Worm (Caenorhabditis elegans) whole organism, L1 larva: ENCODE measurements around the gene dpy-13.

Experiments used
- C04F5.9 ChIP-seq: sonication (generic microtip); optimal IDR thresholded peaks from 2 replicates; lab custom pipeline; 2016; ENCODE audit warnings: missing genetic modification characterization, missing compliant biosample characterization
- C16A3.4 ChIP-seq: fragments of 150-350 bp; optimal IDR thresholded peaks from 2 replicates; lab custom pipeline; 2014; ENCODE audit warnings: missing biosample characterization, missing genetic modification characterization
- alr-1 ChIP-seq: fragments of 200-800 bp; sonication (Bioruptor generic); optimal IDR thresholded peaks from 2 replicates; lab custom pipeline; 2018; ENCODE audit warnings: borderline replicate concordance, mild to moderate bottlenecking, missing genetic modification characterization, missing compliant biosample characterization
- ama-1 ChIP-seq: fragments of 150-350 bp; optimal IDR thresholded peaks from 2 replicates; lab custom pipeline; 2014
- blmp-1 ChIP-seq: fragments of 150-350 bp; optimal IDR thresholded peaks from 2 replicates; lab custom pipeline; 2014; ENCODE audit warnings: missing biosample characterization, missing genetic modification characterization
- ceh-8 ChIP-seq: fragments of 200-800 bp; sonication (Bioruptor generic); optimal IDR thresholded peaks from 2 replicates; lab custom pipeline; 2018; ENCODE audit warnings: mild to moderate bottlenecking, missing genetic modification characterization, moderate library complexity, missing compliant biosample characterization
- ceh-82 ChIP-seq, 3 experiments: fragments of 150-350 bp in 1 of 3; sonication (generic microtip) in 2 of 3; optimal IDR thresholded peaks; 2 replicates each; lab custom pipeline; 2014 to 2017; ENCODE audit warnings: missing biosample characterization in 3 of 3, missing genetic modification characterization in 3 of 3
- ces-1 ChIP-seq: fragments of 150-350 bp; optimal IDR thresholded peaks from 2 replicates; lab custom pipeline; 2014; ENCODE audit warnings: missing biosample characterization, missing genetic modification reagents, missing genetic modification characterization
- dsc-1 ChIP-seq: sonication (generic microtip); optimal IDR thresholded peaks from 2 replicates; lab custom pipeline; 2016; ENCODE audit warnings: mild to moderate bottlenecking, missing genetic modification characterization, missing compliant biosample characterization
- efl-1 ChIP-seq, 4 experiments: fragments of 150-350 bp; optimal IDR thresholded peaks in 3 of 4; peaks in 1 of 4; 1 replicate in 1 of 4; 2 replicates in 3 of 4; lab custom pipeline; 2014; ENCODE audit warnings: missing biosample characterization in 2 of 4, missing genetic modification characterization in 2 of 4, missing genetic modification reagents in 2 of 4
- egl-13 ChIP-seq: sonication (generic microtip); optimal IDR thresholded peaks from 2 replicates; lab custom pipeline; 2016; ENCODE audit warnings: missing genotype, missing genetic modification reagents, missing genetic modification characterization, missing compliant biosample characterization
- elt-3 ChIP-seq, 6 experiments: fragments of 150-350 bp in 1 of 6; sonication (generic microtip); optimal IDR thresholded peaks; 2 replicates each; lab custom pipeline; 2017 to 2018; ENCODE audit warnings: missing biosample characterization in 6 of 6, missing genetic modification characterization in 6 of 6, inconsistent platforms in 1 of 6
- ets-5 ChIP-seq: fragments of 200-800 bp; sonication (Bioruptor generic); IDR thresholded peaks from 2 replicates; pipeline ENCODE4 v1.3.6; 2022; ENCODE audit warnings: missing genetic modification characterization, missing compliant biosample characterization
- fkh-8 ChIP-seq: sonication (generic microtip); optimal IDR thresholded peaks from 2 replicates; lab custom pipeline; 2016; ENCODE audit warnings: mild to moderate bottlenecking, missing genetic modification characterization, missing compliant biosample characterization
- grh-1 ChIP-seq: fragments of 200-800 bp; sonication (Bioruptor generic); IDR thresholded peaks from 2 replicates; pipeline ENCODE4 v1.3.6; 2022; ENCODE audit warnings: missing genetic modification reagents, missing genetic modification characterization, missing compliant biosample characterization
- hlh-17 ChIP-seq: fragments of 200-800 bp; sonication (Bioruptor generic); optimal IDR thresholded peaks from 2 replicates; lab custom pipeline; 2018; ENCODE audit warnings: missing genetic modification characterization, mild to moderate bottlenecking, missing compliant biosample characterization, moderate library complexity, borderline replicate concordance
- irx-1 ChIP-seq: sonication (generic microtip); optimal IDR thresholded peaks from 2 replicates; lab custom pipeline; 2016; ENCODE audit warnings: missing genetic modification characterization, missing compliant biosample characterization
- lin-13 ChIP-seq: fragments of 150-350 bp; optimal IDR thresholded peaks from 2 replicates; lab custom pipeline; 2014; ENCODE audit warnings: missing biosample characterization, missing genetic modification reagents, missing genetic modification characterization
- lin-14 ChIP-seq: fragments of 200-800 bp; sonication (Bioruptor generic); optimal IDR thresholded peaks from 2 replicates; lab custom pipeline; 2018; ENCODE audit warnings: mild to moderate bottlenecking, missing genetic modification characterization, moderate library complexity, missing compliant biosample characterization
- lin-15B ChIP-seq: fragments of 150-350 bp; sonication (generic microtip); optimal IDR thresholded peaks from 3 replicates; lab custom pipeline; 2014; ENCODE audit warnings: missing biosample characterization, missing genetic modification characterization
- lin-39 ChIP-seq: fragments of 150-350 bp; optimal IDR thresholded peaks from 2 replicates; lab custom pipeline; 2014; ENCODE audit warnings: missing biosample characterization, missing genetic modification reagents, missing genetic modification characterization
- lir-3 ChIP-seq: sonication (generic microtip); optimal IDR thresholded peaks from 2 replicates; lab custom pipeline; 2016; ENCODE audit warnings: mild to moderate bottlenecking, missing genetic modification characterization, moderate library complexity, missing compliant biosample characterization; ENCODE audit not compliant: poor library complexity
- lsy-2 ChIP-seq, 2 experiments: fragments of 150-350 bp; optimal IDR thresholded peaks; 2 replicates each; lab custom pipeline; 2014; ENCODE audit warnings: missing biosample characterization in 2 of 2, missing genetic modification characterization in 2 of 2
- mdl-1 ChIP-seq, 2 experiments: fragments of 150-350 bp; optimal IDR thresholded peaks; 2 replicates each; lab custom pipeline; 2014 to 2017; ENCODE audit warnings: missing biosample characterization in 2 of 2, missing genetic modification characterization in 2 of 2, inconsistent platforms in 1 of 2
- mep-1 ChIP-seq: fragments of 150-350 bp; optimal IDR thresholded peaks from 2 replicates; lab custom pipeline; 2014; ENCODE audit warnings: missing biosample characterization, missing genetic modification characterization
- nhr-11 ChIP-seq: fragments of 150-350 bp; optimal IDR thresholded peaks from 2 replicates; lab custom pipeline; 2014; ENCODE audit warnings: missing biosample characterization, missing genetic modification characterization
- nhr-20 ChIP-seq: sonication (generic microtip); optimal IDR thresholded peaks from 2 replicates; lab custom pipeline; 2016; ENCODE audit warnings: mild to moderate bottlenecking, missing genetic modification characterization, missing compliant biosample characterization
- nhr-237 ChIP-seq: fragments of 150-350 bp; optimal IDR thresholded peaks from 2 replicates; lab custom pipeline; 2014; ENCODE audit warnings: missing biosample characterization, missing genetic modification characterization
- nhr-77 ChIP-seq: fragments of 150-350 bp; optimal IDR thresholded peaks from 2 replicates; lab custom pipeline; 2014; ENCODE audit warnings: missing biosample characterization, missing genetic modification characterization
- nhr-84 ChIP-seq: sonication (generic microtip); optimal IDR thresholded peaks from 2 replicates; lab custom pipeline; 2017; ENCODE audit warnings: missing biosample characterization, missing genetic modification characterization
- nhr-85 ChIP-seq: sonication (generic microtip); peaks from one replicate; lab custom pipeline; 2016; ENCODE audit warnings: missing genetic modification characterization, inconsistent platforms, missing compliant biosample characterization
- nhr-90 ChIP-seq: sonication (generic microtip); optimal IDR thresholded peaks from 2 replicates; lab custom pipeline; 2016; ENCODE audit warnings: mild to moderate bottlenecking, missing genetic modification characterization, missing compliant biosample characterization; ENCODE audit not compliant: poor library complexity
- rnt-1 ChIP-seq: sonication (generic microtip); optimal IDR thresholded peaks from 2 replicates; lab custom pipeline; 2016; ENCODE audit warnings: mild to moderate bottlenecking, missing genetic modification characterization, moderate library complexity, missing compliant biosample characterization
- skn-1 ChIP-seq: fragments of 150-350 bp; optimal IDR thresholded peaks from 2 replicates; lab custom pipeline; 2014; ENCODE audit warnings: missing biosample characterization, missing genetic modification characterization
- sox-4 ChIP-seq: sonication (generic microtip); optimal IDR thresholded peaks from 2 replicates; lab custom pipeline; 2016; ENCODE audit warnings: missing genetic modification characterization, missing compliant biosample characterization
- swsn-7 ChIP-seq: sonication (generic microtip); optimal IDR thresholded peaks from 2 replicates; lab custom pipeline; 2016; ENCODE audit warnings: missing genetic modification characterization, missing compliant biosample characterization
- tbx-2 ChIP-seq: sonication (generic microtip); optimal IDR thresholded peaks from 2 replicates; lab custom pipeline; 2016; ENCODE audit warnings: missing genetic modification characterization, missing compliant biosample characterization
- tlp-1 ChIP-seq: fragments of 150-350 bp; optimal IDR thresholded peaks from 2 replicates; lab custom pipeline; 2014; ENCODE audit warnings: missing biosample characterization, missing genetic modification characterization
- unc-62 ChIP-seq: fragments of 150-350 bp; optimal IDR thresholded peaks from 2 replicates; lab custom pipeline; 2014; ENCODE audit warnings: missing biosample characterization, missing genetic modification reagents, missing genetic modification characterization
- unc-86 ChIP-seq: sonication (generic microtip); optimal IDR thresholded peaks from 2 replicates; lab custom pipeline; 2016; ENCODE audit warnings: missing genetic modification characterization, missing compliant biosample characterization
- vab-15 ChIP-seq: sonication (generic microtip); optimal IDR thresholded peaks from 2 replicates; lab custom pipeline; 2017; ENCODE audit warnings: missing genotype, mild to moderate bottlenecking, missing genetic modification characterization, missing compliant biosample characterization
- xbp-1 ChIP-seq: sonication (generic microtip); optimal IDR thresholded peaks from 2 replicates; lab custom pipeline; 2016; ENCODE audit warnings: missing genetic modification characterization, missing compliant biosample characterization
- ztf-4 ChIP-seq: fragments of 150-350 bp; optimal IDR thresholded peaks from 2 replicates; lab custom pipeline; 2014; ENCODE audit warnings: missing biosample characterization, missing genetic modification characterization

dpy-13 gene

ce11 chrIV:4236671-4237070 lies 1.3 kb downstream of the dpy-13 start:
- peak; percentile 79 for TF ChIP-seq blmp-1 (tag; lab: Kevin White, UChicago)
- TF ChIP-seq ztf-4: peak; percentile 59
- TF ChIP-seq nhr-90 (tag; lab: Kevin White, UChicago): no peak
- no peak for TF ChIP-seq lin-13 (GFP tag; lab: Kevin White, UChicago)
- no peak for TF ChIP-seq hlh-17 (GFP tag; lab: Kevin White, UChicago)
- no peak for TF ChIP-seq nhr-11 (tag; lab: Kevin White, UChicago)
- no peak for TF ChIP-seq ets-5 (GFP tag; lab: Robert Waterston, UW)
- no peak for TF ChIP-seq nhr-84 (tag; lab: Kevin White, UChicago)

DNA sequence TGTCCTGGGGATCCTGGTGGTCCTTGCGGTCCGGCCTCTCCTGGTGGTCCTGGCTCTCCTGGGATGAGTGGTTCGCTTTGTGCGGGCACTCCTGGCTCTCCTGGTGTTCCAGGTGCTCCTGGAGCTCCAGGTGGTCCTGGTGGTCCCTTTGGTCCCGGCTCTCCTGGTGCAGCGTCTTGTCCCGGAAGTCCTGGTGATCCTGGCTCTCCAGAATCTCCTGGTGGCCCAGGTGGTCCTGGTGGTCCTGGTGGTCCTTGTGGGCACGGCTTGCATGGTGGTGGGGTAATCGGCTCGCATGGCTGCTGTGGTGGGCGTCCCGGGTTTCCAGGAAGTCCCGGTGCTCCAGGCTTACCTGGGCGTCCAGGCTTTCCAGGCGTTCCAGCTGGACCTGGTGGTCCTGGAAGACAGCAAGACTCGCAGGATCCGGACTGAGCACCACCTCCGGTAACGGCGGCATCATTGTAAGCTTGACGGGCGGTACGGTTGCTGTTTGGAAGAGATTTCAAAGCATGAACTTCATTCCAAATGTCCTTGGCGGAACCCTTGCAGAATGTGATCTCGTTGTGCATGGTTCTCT lies 8.5 kb downstream of the dpy-13 start:
- TF ChIP-seq ceh-8 (peak; percentile 70), efl-1 (optimal IDR thresholded peaks at IDR 0.05; lab: Kevin White, UChicago) (no peak), efl-1 (GFP tag; optimal IDR thresholded peaks at IDR 0.05 in 1 of 2; lab: Kevin White, UChicago) (peak in 1 of 2 experiments; percentile 78), sox-4 (tag; lab: Kevin White, UChicago) (no peak)

- TF ChIP-seq irx-1: no peak
- TF ChIP-seq alr-1 (tag; lab: Kevin White, UChicago): no peak
- no peak for TF ChIP-seq unc-86 (tag; lab: Kevin White, UChicago)
- TF ChIP-seq ces-1 (GFP tag; lab: Kevin White, UChicago): no peak
- peak; percentile 15 for TF ChIP-seq blmp-1 (tag; lab: Kevin White, UChicago)
These were observed 9.1 kb downstream of the dpy-13 start, which contains the start of gene col-34 for ce11 chrIV:4244510-4244909. Gene col-34, minus strand, starts transcription at chrIV:4244610.

- no peak for TF ChIP-seq nhr-77 (tag; lab: Kevin White, UChicago)
- TF ChIP-seq nhr-85 (tag; lab: Kevin White, UChicago): peak; percentile 7
- no peak for TF ChIP-seq ets-5 (GFP tag; lab: Robert Waterston, UW)
- no peak for TF ChIP-seq nhr-237 (tag; lab: Kevin White, UChicago)
These were observed 11.1 kb downstream of the dpy-13 start, which contains the start of gene ttr-20 for ce11 chrIV:4246493-4246892. Gene ttr-20, plus strand, starts transcription at chrIV:4246793.

DNA sequence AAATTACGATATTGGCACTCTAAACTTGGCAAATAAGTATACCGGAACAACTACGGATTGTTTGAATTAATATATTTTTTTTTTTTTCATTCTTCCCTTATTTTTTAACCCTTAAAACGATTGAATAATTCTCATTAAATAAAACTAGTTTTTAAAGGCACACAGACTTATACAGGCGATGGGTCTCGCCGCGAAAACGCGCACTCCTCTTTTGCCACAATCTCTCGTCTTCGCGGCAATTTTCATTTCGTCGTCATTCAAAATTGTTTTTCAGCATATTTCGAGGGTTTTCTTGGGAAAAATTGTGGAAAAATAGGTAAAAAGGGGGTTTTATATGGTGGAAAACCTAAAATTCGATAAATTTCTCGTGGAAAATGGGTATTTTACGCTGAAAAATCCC lies 11.9 kb downstream of the dpy-13 start:
- peak; percentile 66 for TF ChIP-seq dsc-1 (tag; lab: Kevin White, UChicago)
- TF ChIP-seq mdl-1 (tag; optimal IDR thresholded peaks at IDR 0.05; lab: Kevin White, UChicago): peak in 1 of 2 experiments; percentile 19
- TF ChIP-seq C04F5.9 (tag; lab: Kevin White, UChicago): peak; percentile 10
- no peak for TF ChIP-seq vab-15
- no peak for TF ChIP-seq lir-3 (tag; lab: Kevin White, UChicago)
- TF ChIP-seq fkh-8: peak; percentile 39
- TF ChIP-seq nhr-90 (tag; lab: Kevin White, UChicago): peak; percentile 42
- peak; percentile 56 for TF ChIP-seq skn-1 (tag; lab: Kevin White, UChicago)
- TF ChIP-seq lsy-2 (tag; optimal IDR thresholded peaks at IDR 0.05; lab: Kevin White, UChicago): peak; percentile 73 to 85
- peak; percentile 36 to 54 (median 52) for TF ChIP-seq ceh-82 (tag; optimal IDR thresholded peaks at IDR 0.05; lab: Kevin White, UChicago)
- TF ChIP-seq lin-15B (tag; lab: Kevin White, UChicago): no peak
- peak; percentile 75 for TF ChIP-seq mep-1
- peak; percentile 25 for TF ChIP-seq C16A3.4 (tag; lab: Kevin White, UChicago)
- peak; percentile 35 for TF ChIP-seq lin-14 (GFP tag; lab: Kevin White, UChicago)
- no peak for TF ChIP-seq unc-62 (GFP tag; lab: Kevin White, UChicago)
- peak in 2 of 6 experiments; percentile 1 to 39 for TF ChIP-seq elt-3 (tag; optimal IDR thresholded peaks at IDR 0.05; lab: Kevin White, UChicago)
- peak; percentile 2 for TF ChIP-seq lin-39
- TF ChIP-seq ceh-8: no peak
- peak; percentile 59 for TF ChIP-seq nhr-20 (tag; lab: Kevin White, UChicago)
- no peak for TF ChIP-seq egl-13 (tag; lab: Kevin White, UChicago)
- TF ChIP-seq lin-13 (GFP tag; lab: Kevin White, UChicago): peak; percentile 48
- no peak for TF ChIP-seq ama-1 (lab: Kevin White, UChicago)
- peak; percentile 59 for TF ChIP-seq rnt-1 (tag; lab: Kevin White, UChicago)
- peak; percentile 83 to 85 for TF ChIP-seq efl-1 (optimal IDR thresholded peaks at IDR 0.05; lab: Kevin White, UChicago)
- peak; percentile 82 to 98 for TF ChIP-seq efl-1 (GFP tag; optimal IDR thresholded peaks at IDR 0.05 in 1 of 2; lab: Kevin White, UChicago)
- peak; percentile 86 for TF ChIP-seq grh-1 (GFP tag; lab: Robert Waterston, UW)
- TF ChIP-seq tlp-1: no peak
- peak; percentile 53 for TF ChIP-seq xbp-1 (tag; lab: Kevin White, UChicago)
- peak; percentile 67 for TF ChIP-seq swsn-7 (tag; lab: Kevin White, UChicago)
- peak; percentile 59 for TF ChIP-seq tbx-2
- peak; percentile 36 for TF ChIP-seq irx-1
